Worm (Caenorhabditis elegans) whole organism, mixed stage, embryonic: ENCODE results near the gene wah-1.

Source experiments
- ceh-83 ChIP-seq: fragments of 200-800 bp; sonication (Bioruptor generic); optimal IDR thresholded peaks from 2 replicates; lab custom pipeline; 2018; ENCODE audit warnings: mild to moderate bottlenecking, missing genetic modification characterization, missing compliant biosample characterization
- elt-3 ChIP-seq: fragments of 150-350 bp; optimal IDR thresholded peaks from 2 replicates; lab custom pipeline; 2014; ENCODE audit warnings: missing biosample characterization, missing genetic modification characterization
- lin-13 ChIP-seq: fragments of 150-350 bp; optimal IDR thresholded peaks from 2 replicates; lab custom pipeline; 2014; ENCODE audit warnings: missing biosample characterization, missing genetic modification characterization
- lsy-2 ChIP-seq: fragments of 150-350 bp; optimal IDR thresholded peaks from 2 replicates; lab custom pipeline; 2014; ENCODE audit warnings: missing biosample characterization, missing genetic modification characterization
- mab-5 ChIP-seq: fragments of 150-350 bp; optimal IDR thresholded peaks from 2 replicates; lab custom pipeline; 2014; ENCODE audit warnings: missing biosample characterization, missing genetic modification characterization
- nhr-2 ChIP-seq: fragments of 150-350 bp; optimal IDR thresholded peaks from 2 replicates; lab custom pipeline; 2014; ENCODE audit warnings: missing biosample characterization, missing genetic modification characterization
- nhr-237 ChIP-seq: fragments of 150-350 bp; optimal IDR thresholded peaks from 2 replicates; lab custom pipeline; 2014; ENCODE audit warnings: missing biosample characterization, missing genetic modification characterization
- nhr-76 ChIP-seq: sonication (generic microtip); optimal IDR thresholded peaks from 2 replicates; lab custom pipeline; 2017; ENCODE audit warnings: missing biosample characterization, missing genetic modification characterization
- snpc-4 ChIP-seq: fragments of 150-350 bp; optimal IDR thresholded peaks from 2 replicates; lab custom pipeline; 2014; ENCODE audit warnings: missing biosample characterization, missing genetic modification characterization
- unc-120 ChIP-seq: sonication (generic microtip); optimal IDR thresholded peaks from 2 replicates; lab custom pipeline; 2017; ENCODE audit warnings: missing genetic modification characterization, missing compliant biosample characterization; ENCODE audit not compliant: poor library complexity, severe bottlenecking
- unc-39 ChIP-seq: fragments of 150-350 bp; optimal IDR thresholded peaks from 2 replicates; lab custom pipeline; 2014; ENCODE audit warnings: missing biosample characterization, missing genetic modification characterization
- unc-62 ChIP-seq: fragments of 150-350 bp; optimal IDR thresholded peaks from 2 replicates; lab custom pipeline; 2014; ENCODE audit warnings: missing biosample characterization, missing genetic modification reagents, missing genetic modification characterization
- zip-8 ChIP-seq: fragments of 150-350 bp; optimal IDR thresholded peaks from 2 replicates; lab custom pipeline; 2014; ENCODE audit warnings: missing biosample characterization, missing genetic modification characterization
- ztf-11 ChIP-seq: fragments of 150-350 bp; optimal IDR thresholded peaks from 2 replicates; lab custom pipeline; 2014; ENCODE audit warnings: missing biosample characterization, missing genetic modification characterization

DNA sequence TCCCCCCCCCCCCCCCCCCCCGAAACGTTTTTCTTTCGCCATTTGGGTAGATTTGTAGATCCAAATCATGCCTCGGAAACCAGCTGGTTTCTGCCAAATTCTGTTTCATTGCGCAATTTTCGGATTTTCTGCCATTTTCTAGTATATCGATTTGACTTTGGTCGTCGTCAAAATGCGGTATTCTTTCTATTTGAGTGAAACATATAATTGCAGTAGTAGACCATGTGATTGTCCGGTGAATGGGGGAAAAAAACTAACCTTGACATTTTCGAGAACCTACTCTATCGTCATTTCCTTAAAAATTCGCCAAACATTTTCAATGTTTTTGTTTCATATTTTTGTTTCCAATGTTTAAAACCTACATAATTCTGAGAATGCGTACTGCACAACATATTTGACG lies 25.6 kb downstream of the wah-1 start:
- TF ChIP-seq nhr-237 (tag; lab: Kevin White, UChicago) (no peak), snpc-4 (tag; lab: Kevin White, UChicago) (no peak), nhr-76 (no peak), lsy-2 (tag; lab: Kevin White, UChicago) (no peak), unc-62 (GFP tag; lab: Kevin White, UChicago) (no peak), nhr-2 (tag; lab: Kevin White, UChicago) (no peak), mab-5 (tag; lab: Kevin White, UChicago) (no peak), lin-13 (tag; lab: Kevin White, UChicago) (no peak), elt-3 (no peak), unc-120 (tag; lab: Kevin White, UChicago) (no peak), ztf-11 (tag; lab: Kevin White, UChicago) (no peak), unc-39 (no peak), zip-8 (tag; lab: Kevin White, UChicago) (no peak), ceh-83 (GFP tag; lab: Kevin White, UChicago) (no peak)
